Worm (Caenorhabditis elegans) whole organism, late embryonic: Measurements from ENCODE around the gene sqt-1.

ENCODE experiments used
- C08G9.2 ChIP-seq: sonication (generic microtip); optimal IDR thresholded peaks from 2 replicates; lab custom pipeline; 2016; ENCODE audit warnings: mild to moderate bottlenecking, missing genetic modification characterization, moderate library complexity, missing compliant biosample characterization
- K09A11.1 ChIP-seq: sonication (generic microtip); optimal IDR thresholded peaks from 2 replicates; lab custom pipeline; 2017; ENCODE audit warnings: antibody characterized with exemption, mild to moderate bottlenecking, missing genetic modification characterization, missing compliant biosample characterization; ENCODE audit not compliant: insufficient read depth
- Y22D7AL.16 ChIP-seq: sonication (generic microtip); optimal IDR thresholded peaks from 2 replicates; lab custom pipeline; 2016; ENCODE audit warnings: missing genetic modification characterization, missing compliant biosample characterization
- ceh-2 ChIP-seq: sonication (generic microtip); optimal IDR thresholded peaks from 2 replicates; lab custom pipeline; 2016; ENCODE audit warnings: missing genotype, missing genetic modification characterization, missing compliant biosample characterization
- ceh-22 ChIP-seq: sonication (generic microtip); optimal IDR thresholded peaks from 2 replicates; lab custom pipeline; 2017; ENCODE audit warnings: missing biosample characterization, missing genetic modification characterization
- ceh-24 ChIP-seq: sonication (generic microtip); optimal IDR thresholded peaks from 2 replicates; lab custom pipeline; 2016; ENCODE audit warnings: mild to moderate bottlenecking, missing genetic modification characterization, missing compliant biosample characterization
- ceh-30 ChIP-seq: fragments of 150-350 bp; optimal IDR thresholded peaks from 2 replicates; lab custom pipeline; 2014; ENCODE audit warnings: missing biosample characterization, missing genetic modification characterization
- ceh-48 ChIP-seq: sonication (generic microtip); optimal IDR thresholded peaks from 2 replicates; lab custom pipeline; 2016; ENCODE audit warnings: missing genetic modification characterization, inconsistent platforms, missing compliant biosample characterization
- ceh-6 ChIP-seq: fragments of 200-800 bp; sonication (Bioruptor generic); optimal IDR thresholded peaks from 2 replicates; lab custom pipeline; 2018; ENCODE audit warnings: mild to moderate bottlenecking, missing genetic modification characterization, missing compliant biosample characterization
- dmd-4 ChIP-seq: sonication (generic microtip); optimal IDR thresholded peaks from 2 replicates; lab custom pipeline; 2016; ENCODE audit warnings: borderline replicate concordance, missing genetic modification characterization, missing compliant biosample characterization
- dve-1 ChIP-seq: sonication (generic microtip); optimal IDR thresholded peaks from 2 replicates; lab custom pipeline; 2017; ENCODE audit warnings: antibody characterized with exemption, mild to moderate bottlenecking, missing genetic modification characterization, missing compliant biosample characterization
- ets-4 ChIP-seq: sonication (generic microtip); optimal IDR thresholded peaks from 2 replicates; lab custom pipeline; 2016; ENCODE audit warnings: missing genetic modification characterization, missing compliant biosample characterization
- fax-1 ChIP-seq: sonication (generic microtip); optimal IDR thresholded peaks from 2 replicates; lab custom pipeline; 2016; ENCODE audit warnings: missing genotype, missing genetic modification characterization, missing compliant biosample characterization
- gmeb-2 ChIP-seq: sonication (generic microtip); optimal IDR thresholded peaks from 2 replicates; lab custom pipeline; 2016; ENCODE audit warnings: missing genetic modification characterization, inconsistent platforms, missing compliant biosample characterization
- hlh-13 ChIP-seq: fragments of 200-800 bp; sonication (Bioruptor generic); optimal IDR thresholded peaks from 2 replicates; lab custom pipeline; 2018; ENCODE audit warnings: mild to moderate bottlenecking, missing genetic modification characterization, missing compliant biosample characterization
- hlh-15 ChIP-seq: sonication (generic microtip); optimal IDR thresholded peaks from 2 replicates; lab custom pipeline; 2016; ENCODE audit warnings: missing genetic modification characterization, missing compliant biosample characterization
- hlh-30 ChIP-seq: sonication (generic microtip); optimal IDR thresholded peaks from 2 replicates; lab custom pipeline; 2017; ENCODE audit warnings: antibody characterized with exemption, missing genetic modification characterization, missing compliant biosample characterization; ENCODE audit not compliant: insufficient read depth
- hlh-6 ChIP-seq: sonication (generic microtip); optimal IDR thresholded peaks from 2 replicates; lab custom pipeline; 2016; ENCODE audit warnings: missing genotype, missing genetic modification characterization, missing compliant biosample characterization
- madf-2 ChIP-seq: sonication (generic microtip); optimal IDR thresholded peaks from 2 replicates; lab custom pipeline; 2017; ENCODE audit warnings: missing genetic modification characterization, missing compliant biosample characterization
- nfya-1 ChIP-seq: sonication (generic microtip); optimal IDR thresholded peaks from 2 replicates; lab custom pipeline; 2017; ENCODE audit warnings: missing genetic modification characterization, mild to moderate bottlenecking, missing compliant biosample characterization, antibody characterized with exemption, moderate library complexity
- nhr-11 ChIP-seq: fragments of 150-350 bp; optimal IDR thresholded peaks from 2 replicates; lab custom pipeline; 2014; ENCODE audit warnings: missing biosample characterization, missing genetic modification characterization
- npax-4 ChIP-seq: sonication (generic microtip); optimal IDR thresholded peaks from 2 replicates; lab custom pipeline; 2016; ENCODE audit warnings: missing genetic modification characterization, missing compliant biosample characterization
- pag-3 ChIP-seq: sonication (generic microtip); optimal IDR thresholded peaks from 2 replicates; lab custom pipeline; 2016; ENCODE audit warnings: missing compliant biosample characterization, missing genetic modification characterization, borderline replicate concordance
- pat-9 ChIP-seq: fragments of 200-800 bp; sonication (Bioruptor generic); optimal IDR thresholded peaks from 2 replicates; lab custom pipeline; 2018; ENCODE audit warnings: mild to moderate bottlenecking, missing genetic modification characterization, moderate library complexity, missing compliant biosample characterization
- pax-1 ChIP-seq: fragments of 150-350 bp; optimal IDR thresholded peaks from 2 replicates; lab custom pipeline; 2014; ENCODE audit warnings: missing biosample characterization, missing genetic modification characterization
- pha-4 ChIP-seq: fragments of 150-350 bp; optimal IDR thresholded peaks from 2 replicates; lab custom pipeline; 2018; ENCODE audit warnings: missing biosample characterization, missing genetic modification reagents, missing genetic modification characterization
- pqm-1 ChIP-seq: sonication (generic microtip); optimal IDR thresholded peaks from 2 replicates; lab custom pipeline; 2016; ENCODE audit warnings: missing genetic modification characterization, missing compliant biosample characterization
- ref-2 ChIP-seq: sonication (generic microtip); optimal IDR thresholded peaks from 2 replicates; lab custom pipeline; 2016; ENCODE audit warnings: missing genetic modification characterization, missing compliant biosample characterization
- sox-4 ChIP-seq: sonication (generic microtip); optimal IDR thresholded peaks from 2 replicates; lab custom pipeline; 2017; ENCODE audit warnings: mild to moderate bottlenecking, missing genetic modification characterization, inconsistent platforms, missing compliant biosample characterization
- syd-9 ChIP-seq: sonication (generic microtip); optimal IDR thresholded peaks from 2 replicates; lab custom pipeline; 2016; ENCODE audit warnings: mild to moderate bottlenecking, missing genetic modification characterization, moderate library complexity, missing compliant biosample characterization
- tbx-2 ChIP-seq: sonication (generic microtip); optimal IDR thresholded peaks from 2 replicates; lab custom pipeline; 2016; ENCODE audit warnings: missing genetic modification characterization, missing compliant biosample characterization
- tbx-7 ChIP-seq: sonication (generic microtip); optimal IDR thresholded peaks from 2 replicates; lab custom pipeline; 2016; ENCODE audit warnings: missing genotype, missing genetic modification characterization, missing compliant biosample characterization
- ttx-3 ChIP-seq: sonication (generic microtip); optimal IDR thresholded peaks from 2 replicates; lab custom pipeline; 2016; ENCODE audit warnings: missing genetic modification reagents, missing genetic modification characterization, missing compliant biosample characterization
- unc-55 ChIP-seq: sonication (generic microtip); optimal IDR thresholded peaks from 2 replicates; lab custom pipeline; 2017; ENCODE audit warnings: missing biosample characterization, missing genetic modification reagents, missing genetic modification characterization

sqt-1 gene

ce11 chrII:11345570-11346029 lies 8.0 kb upstream of the sqt-1 start, which contains the start of gene nduf-11 (continued):
- TF ChIP-seq hlh-13 (GFP tag; lab: Kevin White, UChicago), result no peak
- TF ChIP-seq ceh-30 (tag; lab: Kevin White, UChicago), result no peak
- TF ChIP-seq hlh-30 (tag; lab: Kevin White, UChicago), result no peak
- TF ChIP-seq ceh-24 (tag; lab: Kevin White, UChicago), result no peak
- TF ChIP-seq Y22D7AL.16 (tag; lab: Kevin White, UChicago), result peak; percentile 0
- TF ChIP-seq gmeb-2, result peak; percentile 11
- peak; percentile 7 for TF ChIP-seq madf-2 (tag; lab: Kevin White, UChicago)
- peak; percentile 38 for TF ChIP-seq pax-1
- TF ChIP-seq syd-9 (tag; lab: Kevin White, UChicago), result no peak
- TF ChIP-seq ceh-6 (GFP tag; lab: Kevin White, UChicago), result no peak
- TF ChIP-seq sox-4, result peak; percentile 47
- peak; percentile 18 for TF ChIP-seq pat-9 (tag; lab: Kevin White, UChicago)
- peak; percentile 48 for TF ChIP-seq K09A11.1 (tag; lab: Kevin White, UChicago)
- peak; percentile 46 for TF ChIP-seq ref-2 (tag; lab: Kevin White, UChicago)
- TF ChIP-seq npax-4 (tag; lab: Kevin White, UChicago), result no peak

DNA sequence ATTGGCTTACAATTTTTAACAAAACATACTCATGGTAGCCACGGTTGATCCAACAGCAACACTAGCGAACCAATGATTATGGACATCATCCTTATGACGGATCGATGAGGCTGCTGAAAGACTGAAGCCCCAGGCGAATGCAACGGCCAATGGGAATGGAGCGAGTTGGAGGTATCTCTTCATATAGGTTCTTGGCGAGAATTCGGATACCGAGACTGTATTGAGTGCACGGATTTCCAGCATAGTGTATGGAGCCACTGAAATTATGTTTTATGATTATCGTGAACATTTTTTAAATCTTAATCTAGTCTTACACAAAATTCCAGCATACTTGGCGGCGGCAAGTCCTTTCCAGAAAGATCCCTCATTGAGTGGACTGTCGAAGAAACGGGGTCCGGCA lies 6.9 kb upstream of the sqt-1 start:
- TF ChIP-seq fax-1 (tag; lab: Kevin White, UChicago), result no peak
- TF ChIP-seq dmd-4 (tag; lab: Kevin White, UChicago), result no peak
- TF ChIP-seq nfya-1, result no peak
- TF ChIP-seq tbx-2 (tag; lab: Kevin White, UChicago), result no peak

- TF ChIP-seq ceh-48 (tag; lab: Kevin White, UChicago) (peak; percentile 2), ceh-6 (GFP tag; lab: Kevin White, UChicago) (no peak)
Measured at ce11 chrII:11343300-11343869, 5.7 kb upstream of the sqt-1 start, which contains the start of gene lgc-20. Gene lgc-20, minus strand, starts transcription at chrII:11343610.

DNA sequence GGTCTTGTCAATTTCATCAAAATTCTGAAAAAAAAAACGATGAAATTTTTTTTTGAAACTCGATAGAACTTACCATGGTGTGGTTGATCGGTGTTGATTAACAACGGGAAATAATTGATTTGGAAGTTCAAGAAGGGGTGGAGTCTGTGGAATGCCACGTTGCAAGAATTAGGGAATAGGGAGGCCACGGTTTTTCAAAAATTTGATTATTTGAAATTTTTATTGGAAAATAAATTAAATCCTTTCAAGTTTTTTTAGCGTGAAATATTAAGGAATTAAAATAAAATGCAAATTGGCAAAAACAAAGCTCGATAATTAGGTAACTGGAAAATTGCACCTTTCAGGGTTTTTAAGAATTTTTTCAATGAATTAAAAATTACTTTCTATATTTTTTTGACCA lies 1.9 kb upstream of the sqt-1 start, which contains the start of gene rmd-3:
TSS of gene rmd-3 (minus strand) at position 101 of the 400 bp plus-strand sequence.
- TF ChIP-seq nhr-11 (tag; lab: Kevin White, UChicago), result no peak
- no peak for TF ChIP-seq dve-1 (tag; lab: Kevin White, UChicago)
- no peak for TF ChIP-seq ttx-3 (tag; lab: Kevin White, UChicago)

DNA sequence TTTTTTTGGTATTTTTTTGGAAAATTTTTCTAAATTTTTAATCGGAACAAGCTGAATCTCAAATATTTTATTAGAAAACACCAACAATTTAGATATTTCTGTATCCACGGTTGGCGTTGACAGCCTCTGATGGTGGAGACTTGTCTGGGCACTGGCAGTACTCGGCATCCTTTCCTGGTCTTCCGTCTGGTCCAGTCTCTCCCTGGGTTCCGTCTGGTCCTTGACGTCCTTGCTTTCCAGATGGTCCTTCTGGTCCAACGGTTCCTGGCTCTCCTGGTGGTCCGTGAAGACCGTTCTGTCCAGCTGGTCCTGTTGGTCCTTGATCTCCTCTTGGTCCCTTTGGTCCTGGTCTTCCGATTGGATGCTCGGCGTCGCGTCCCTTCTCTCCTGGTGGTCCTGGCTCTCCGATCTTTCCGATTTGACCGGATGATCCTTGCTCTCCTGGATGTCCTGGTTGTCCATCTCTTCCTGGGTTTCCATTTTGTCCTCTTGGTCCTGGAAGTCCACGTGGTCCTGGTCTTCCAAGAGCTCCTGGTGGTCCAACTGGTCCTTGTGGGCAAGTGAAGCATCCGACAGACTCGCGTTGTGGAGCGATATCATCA lies 896 bp downstream of the sqt-1 start:
- TF ChIP-seq syd-9 (tag; lab: Kevin White, UChicago) (no peak), pag-3 (tag; lab: Kevin White, UChicago) (no peak), pqm-1 (tag; lab: Kevin White, UChicago) (no peak), hlh-6 (tag; lab: Kevin White, UChicago) (no peak), unc-55 (GFP tag; lab: Kevin White, UChicago) (no peak), sox-4 (no peak), pha-4 (tag; lab: Kevin White, UChicago) (no peak), gmeb-2 (no peak), C08G9.2 (tag; lab: Kevin White, UChicago) (no peak), ceh-2 (tag; lab: Kevin White, UChicago) (no peak)
- TF ChIP-seq, all 69 proteins: peak for 0

DNA sequence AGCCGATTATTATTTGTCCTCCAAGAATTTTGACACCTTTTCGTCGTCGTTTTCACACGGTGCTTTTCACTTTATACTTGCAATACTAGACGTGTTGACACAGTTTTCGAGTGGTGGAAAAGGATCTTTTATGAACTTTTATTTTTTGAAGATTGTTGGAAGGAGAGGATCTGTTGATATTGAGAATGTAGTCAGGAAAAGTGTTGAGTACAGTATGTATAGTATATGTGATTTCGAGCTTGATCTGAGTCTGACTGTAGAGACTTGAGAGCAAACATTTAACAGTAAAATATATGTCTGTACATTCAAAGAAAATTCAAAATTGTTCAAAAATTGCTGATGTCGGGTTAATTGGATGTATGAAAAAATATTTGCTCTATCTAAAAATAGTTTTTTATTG lies 1.5 kb downstream of the sqt-1 start:
- no peak for TF ChIP-seq tbx-7 (tag; lab: Kevin White, UChicago)
- no peak for TF ChIP-seq ceh-22 (tag; lab: Kevin White, UChicago)
- no peak for TF ChIP-seq ets-4
- no peak for TF ChIP-seq unc-55 (GFP tag; lab: Kevin White, UChicago)
- no peak for TF ChIP-seq hlh-15
- TF ChIP-seq npax-4 (tag; lab: Kevin White, UChicago), result no peak
- no peak for TF ChIP-seq madf-2 (tag; lab: Kevin White, UChicago)
- TF ChIP-seq, all 69 proteins: peak for 0
